Worm (Caenorhabditis elegans): Measurements from ENCODE around the gene mrps-22.

Gene mrps-22

DNA sequence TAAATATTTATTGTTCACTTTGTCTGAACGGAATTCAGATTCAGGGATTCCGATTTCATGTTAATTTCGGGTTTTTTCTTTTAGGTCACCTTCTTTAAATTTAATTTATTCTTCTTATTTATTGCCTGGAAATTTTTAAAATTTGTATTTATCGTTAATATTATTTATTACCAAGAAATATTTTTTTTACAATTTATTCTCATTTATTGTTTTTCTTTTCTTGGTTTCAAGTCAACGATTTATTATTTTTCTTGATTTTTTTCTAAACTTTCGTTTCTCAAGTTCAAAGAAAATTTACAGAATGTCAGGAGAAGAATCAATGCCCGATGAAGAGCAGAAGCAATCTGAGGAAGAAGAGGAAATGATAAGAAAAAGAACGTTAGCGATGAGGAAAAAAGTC is 5.3 kb downstream of the mrps-22 start, which contains the start of gene crn-3:
crn-3 (plus strand) TSS at position 301 of the 400 bp plus-strand sequence.
- TF ChIP-seq tab-1 (GFP tag; IDR thresholded peaks at IDR 0.05) (no peak), ztf-23 (GFP tag; IDR thresholded peaks at IDR 0.05) (no peak), flt-1 (GFP tag; IDR thresholded peaks at IDR 0.05) (no peak), ref-1 (GFP tag; conservative IDR thresholded peaks at IDR 0.05) (no peak), ztf-29 (GFP tag; IDR thresholded peaks at IDR 0.05) (no peak), med-1 (GFP tag; optimal IDR thresholded peaks at IDR 0.05; ENCODE audit: insufficient read depth) (no peak), T22C8.4 (GFP tag; IDR thresholded peaks at IDR 0.05) (no peak), cog-1 (tag; optimal IDR thresholded peaks at IDR 0.05) (no peak), klf-2 (GFP tag; conservative IDR thresholded peaks at IDR 0.05) (no peak)

DNA sequence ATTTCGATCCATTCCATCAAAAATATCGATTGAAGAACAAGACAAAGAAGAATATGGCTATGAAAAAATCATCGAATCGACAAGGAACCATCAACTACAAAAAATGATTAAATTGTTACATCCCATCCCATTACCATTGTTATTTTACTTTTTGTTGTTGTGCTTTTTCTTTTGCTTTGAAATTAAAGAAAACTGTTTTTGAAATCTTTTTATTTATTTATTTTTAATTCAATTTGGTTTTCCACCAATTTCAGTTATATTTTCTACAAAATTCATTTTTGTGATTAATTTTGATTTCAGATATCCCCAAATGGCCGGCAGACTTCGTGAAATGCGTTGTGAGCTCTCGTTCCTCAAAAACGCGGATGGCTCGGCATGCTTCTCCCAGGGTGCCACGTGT is 10.0 kb downstream of the mrps-22 start, which contains the start of gene crn-5:
crn-5 (plus strand) TSS at position 301 of the 400 bp plus-strand sequence.
- TF ChIP-seq flt-1 (GFP tag; IDR thresholded peaks at IDR 0.05) (no peak), ztf-23 (GFP tag; IDR thresholded peaks at IDR 0.05) (no peak)

DNA sequence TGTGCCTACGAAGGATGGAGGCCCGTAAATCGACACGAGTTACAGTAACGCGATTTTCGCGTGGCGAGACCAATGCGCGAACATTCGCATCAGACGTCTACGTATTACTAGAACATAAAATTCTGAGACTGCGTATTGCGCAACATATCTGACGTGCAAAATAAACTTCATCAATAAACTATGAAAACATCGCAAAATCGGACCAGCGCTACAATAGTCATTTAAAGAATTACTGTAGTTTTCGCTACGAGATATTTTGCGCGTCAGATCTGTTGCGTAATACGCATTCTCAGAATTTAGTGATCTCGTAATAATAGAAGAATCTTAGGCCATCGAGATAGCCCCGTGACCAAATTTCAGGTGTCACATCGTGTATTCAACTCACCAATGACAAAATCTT is 11.9 kb downstream of the mrps-22 start:
- TF ChIP-seq T22C8.4 (GFP tag; IDR thresholded peaks at IDR 0.05), result no peak

DNA sequence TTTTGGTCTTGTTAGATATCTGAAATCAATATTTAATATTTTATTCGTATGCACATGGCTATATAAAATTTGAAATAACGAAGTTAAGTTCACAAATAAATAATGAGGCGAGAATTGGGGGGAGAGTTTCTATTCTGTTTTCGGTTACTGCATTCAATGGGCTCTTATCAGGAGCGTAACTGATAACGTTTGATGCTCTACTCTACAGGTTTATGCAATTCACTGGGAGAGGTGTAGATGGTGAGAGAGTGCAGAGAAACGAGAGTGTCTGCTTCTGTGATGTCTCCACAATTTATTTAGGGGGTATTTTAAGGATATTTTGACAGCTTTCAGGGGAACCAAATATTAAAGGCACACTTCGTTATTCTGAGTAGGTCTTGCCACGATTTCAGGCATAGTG is 12.3 kb downstream of the mrps-22 start, which contains the start of gene C14A4.6:
C14A4.6 (minus strand) TSS at position 19 of the 400 bp plus-strand sequence.
- TF ChIP-seq klf-2 (GFP tag; conservative IDR thresholded peaks at IDR 0.05) (no peak), cog-1 (tag; optimal IDR thresholded peaks at IDR 0.05) (no peak), flt-1 (GFP tag; IDR thresholded peaks at IDR 0.05) (no peak)

DNA sequence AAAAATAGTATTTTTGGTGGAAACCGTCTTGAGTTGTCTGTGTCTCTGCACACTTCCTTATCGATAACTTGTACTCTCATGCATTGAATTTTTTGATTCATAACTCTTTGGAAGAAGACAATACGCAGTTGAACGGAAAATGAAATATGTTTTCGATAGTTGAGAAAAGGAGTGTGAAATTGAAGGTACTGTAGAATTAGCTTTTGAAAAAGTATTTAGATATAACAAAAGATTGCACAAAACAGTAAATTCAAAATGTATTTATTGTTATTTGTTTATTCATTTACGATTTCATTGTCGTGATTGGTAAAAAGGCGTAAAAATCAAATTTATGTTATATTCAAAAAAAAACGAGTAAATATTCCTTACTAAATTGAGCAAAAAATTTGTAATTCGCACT is 14.0 kb downstream of the mrps-22 start, which contains the start of gene C14A4.7:
C14A4.7 (minus strand) TSS at position 101 of the 400 bp plus-strand sequence.
- TF ChIP-seq ztf-23 (GFP tag; IDR thresholded peaks at IDR 0.05) (no peak), med-1 (GFP tag; optimal IDR thresholded peaks at IDR 0.05; ENCODE audit: insufficient read depth) (no peak), ztf-29 (GFP tag; IDR thresholded peaks at IDR 0.05) (no peak), T22C8.4 (GFP tag; IDR thresholded peaks at IDR 0.05) (no peak), ref-1 (GFP tag; conservative IDR thresholded peaks at IDR 0.05) (no peak), flt-1 (GFP tag; IDR thresholded peaks at IDR 0.05) (no peak), cog-1 (tag; optimal IDR thresholded peaks at IDR 0.05) (no peak)

DNA sequence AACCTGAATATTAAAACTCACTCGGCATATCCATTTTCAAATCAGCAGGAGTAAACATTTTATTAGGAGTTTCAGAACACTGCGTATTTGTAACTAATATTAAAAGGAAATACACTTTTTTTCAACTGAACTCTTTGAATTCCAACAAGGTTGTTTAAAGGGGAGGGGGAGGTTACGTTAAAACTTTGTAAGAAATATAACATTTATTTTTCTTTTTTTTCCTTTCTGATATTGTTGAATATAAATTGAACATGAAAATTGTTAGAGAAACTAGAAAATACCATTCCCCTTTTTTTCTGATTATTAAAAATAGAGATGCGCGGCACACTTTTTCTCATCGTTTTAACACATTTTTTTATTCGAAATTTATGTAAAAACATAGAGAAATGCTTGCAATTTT is 15.6 kb downstream of the mrps-22 start, which contains the start of gene C14A4.8:
C14A4.8 (minus strand) TSS at position 101 of the 400 bp plus-strand sequence.
- TF ChIP-seq ref-1 (GFP tag; conservative IDR thresholded peaks at IDR 0.05) (no peak), klf-2 (GFP tag; conservative IDR thresholded peaks at IDR 0.05) (no peak)

DNA sequence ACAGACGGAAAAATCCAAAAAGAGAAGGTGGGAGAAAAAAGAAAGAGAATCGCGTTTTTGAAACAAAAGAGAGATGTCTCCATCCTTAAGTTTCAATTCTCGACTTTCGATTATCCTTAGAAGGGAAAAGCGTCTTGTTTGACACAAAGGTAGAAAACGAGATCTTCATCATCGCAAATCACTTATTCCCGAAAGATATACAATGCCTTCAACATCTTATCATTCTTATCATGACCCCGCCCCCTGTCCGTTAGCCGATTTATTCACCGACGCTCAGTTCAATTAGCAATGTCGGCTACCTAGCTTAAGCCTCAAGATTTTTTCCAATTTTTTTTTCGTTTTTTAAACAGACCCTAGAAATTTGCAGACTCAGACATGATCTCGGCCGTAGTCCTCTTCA is 16.6 kb downstream of the mrps-22 start, which contains the start of gene C14A4.9:
C14A4.9 (plus strand) TSS at position 368 of the 400 bp plus-strand sequence.
- no peak for TF ChIP-seq cog-1 (tag; optimal IDR thresholded peaks at IDR 0.05)
- no peak for TF ChIP-seq klf-2 (GFP tag; conservative IDR thresholded peaks at IDR 0.05)
- no peak for TF ChIP-seq tab-1 (GFP tag; IDR thresholded peaks at IDR 0.05)

DNA sequence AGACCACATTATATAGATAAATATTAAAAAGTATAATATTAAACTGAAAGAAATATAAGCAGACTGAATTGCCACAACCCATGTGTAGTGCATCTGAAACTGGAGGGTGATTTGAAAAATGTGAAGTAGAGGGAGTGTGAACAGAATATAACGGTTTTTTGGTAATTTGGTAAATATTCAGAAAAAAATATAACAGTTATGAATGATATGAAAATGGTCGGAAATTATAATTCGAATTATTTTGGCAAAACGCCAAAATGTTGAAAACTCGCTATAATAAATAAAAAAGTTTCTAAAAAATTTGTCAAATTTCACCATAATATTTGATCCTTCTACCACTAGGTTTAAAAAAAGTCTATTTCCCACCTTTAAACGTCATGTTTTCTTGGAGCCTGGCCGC is 19.8 kb downstream of the mrps-22 start, which contains the start of gene srv-2:
srv-2 (minus strand) TSS at position 101 of the 400 bp plus-strand sequence.
- TF ChIP-seq T22C8.4 (GFP tag; IDR thresholded peaks at IDR 0.05) (no peak), flt-1 (GFP tag; IDR thresholded peaks at IDR 0.05) (no peak), tab-1 (GFP tag; IDR thresholded peaks at IDR 0.05) (no peak), ztf-23 (GFP tag; IDR thresholded peaks at IDR 0.05) (no peak), ztf-29 (GFP tag; IDR thresholded peaks at IDR 0.05) (no peak), ref-1 (GFP tag; conservative IDR thresholded peaks at IDR 0.05) (no peak), cog-1 (tag; optimal IDR thresholded peaks at IDR 0.05) (no peak), klf-2 (GFP tag; conservative IDR thresholded peaks at IDR 0.05) (no peak), med-1 (GFP tag; optimal IDR thresholded peaks at IDR 0.05; ENCODE audit: insufficient read depth) (no peak)

DNA sequence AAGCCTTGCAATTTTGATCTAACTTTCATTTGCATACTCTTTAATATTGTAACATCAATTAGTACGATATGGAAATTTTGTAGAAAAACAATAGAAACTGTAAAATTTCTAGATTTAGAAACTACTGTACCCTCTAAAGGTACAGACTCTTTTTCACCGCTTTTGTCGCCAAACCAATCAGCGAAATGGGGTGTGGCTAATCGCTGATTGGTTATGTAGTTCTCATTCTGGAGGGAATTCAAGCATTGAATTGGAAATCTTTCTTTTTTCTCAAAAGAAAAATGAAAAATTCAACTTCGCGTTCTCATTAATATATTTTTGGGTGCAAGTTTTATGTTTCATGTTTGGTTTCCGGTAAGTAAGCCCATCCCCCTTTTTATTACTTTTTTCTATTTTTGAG is 21.1 kb downstream of the mrps-22 start:
- TF ChIP-seq cog-1 (tag; optimal IDR thresholded peaks at IDR 0.05) (no peak), ztf-29 (GFP tag; IDR thresholded peaks at IDR 0.05) (no peak), ref-1 (GFP tag; conservative IDR thresholded peaks at IDR 0.05) (no peak), ztf-23 (GFP tag; IDR thresholded peaks at IDR 0.05) (no peak), klf-2 (GFP tag; conservative IDR thresholded peaks at IDR 0.05) (no peak), med-1 (GFP tag; optimal IDR thresholded peaks at IDR 0.05; ENCODE audit: insufficient read depth) (no peak), T22C8.4 (GFP tag; IDR thresholded peaks at IDR 0.05) (no peak), tab-1 (GFP tag; IDR thresholded peaks at IDR 0.05) (no peak), flt-1 (GFP tag; IDR thresholded peaks at IDR 0.05) (no peak)

DNA sequence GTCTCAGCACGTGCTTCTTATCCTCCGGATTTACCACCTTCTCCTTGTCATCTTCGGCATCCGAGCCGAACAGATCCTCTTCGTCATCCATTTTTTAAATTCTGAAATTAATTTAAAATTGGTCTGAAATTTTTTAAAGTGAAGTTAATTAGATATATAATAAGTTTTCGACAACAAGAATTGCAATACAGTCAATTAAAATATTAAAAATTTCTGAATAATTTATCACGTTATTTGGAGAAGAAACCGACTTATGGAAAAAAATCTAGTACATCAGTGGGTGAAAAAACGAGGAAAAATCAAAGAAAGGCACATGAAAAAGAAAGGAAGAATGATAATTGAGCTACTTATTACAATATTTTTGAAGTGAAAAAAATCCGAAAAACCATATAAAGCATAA is 23.1 kb downstream of the mrps-22 start, which contains the start of gene taf-13:
taf-13 (minus strand) TSS at position 101 of the 400 bp plus-strand sequence.
- no peak for TF ChIP-seq cog-1 (tag; optimal IDR thresholded peaks at IDR 0.05)
- TF ChIP-seq ztf-29 (GFP tag; IDR thresholded peaks at IDR 0.05), result no peak
- no peak for TF ChIP-seq flt-1 (GFP tag; IDR thresholded peaks at IDR 0.05)
- no peak for TF ChIP-seq T22C8.4 (GFP tag; IDR thresholded peaks at IDR 0.05)
- TF ChIP-seq ref-1 (GFP tag; conservative IDR thresholded peaks at IDR 0.05), result no peak
- TF ChIP-seq tab-1 (GFP tag; IDR thresholded peaks at IDR 0.05), result no peak
- TF ChIP-seq ztf-23 (GFP tag; IDR thresholded peaks at IDR 0.05), result no peak
- no peak for TF ChIP-seq klf-2 (GFP tag; conservative IDR thresholded peaks at IDR 0.05)
- no peak for TF ChIP-seq med-1 (GFP tag; optimal IDR thresholded peaks at IDR 0.05; ENCODE audit: insufficient read depth)
